Worm (Caenorhabditis elegans) whole organism, L4 larva: ENCODE measurements around the gene gst-33.
"Not testable (repeated sequence)": the region's sequence is repeated elsewhere in the genome, so short reads cannot be mapped to it uniquely, and the experiment has no call there.

Source experiments
- D1046.2 ChIP-seq: fragments of 200-800 bp; sonication (Bioruptor generic); IDR thresholded peaks from 2 replicates; pipeline ENCODE4 v1.3.6; 2022; ENCODE audit warnings: missing genetic modification characterization, missing compliant biosample characterization
- F26F4.8 ChIP-seq: fragments of 200-800 bp; sonication (Bioruptor generic); conservative IDR thresholded peaks from 2 replicates; pipeline ENCODE4 v1.3.6; 2022; ENCODE audit warnings: missing genetic modification characterization, missing compliant biosample characterization
- F44E2.7 ChIP-seq: fragments of 200-800 bp; sonication (Bioruptor generic); IDR thresholded peaks from 2 replicates; pipeline ENCODE4 v2.1.2; 2022; ENCODE audit warnings: missing genetic modification characterization, missing compliant biosample characterization
- T20F7.1 ChIP-seq: fragments of 200-800 bp; sonication (Bioruptor generic); optimal IDR thresholded peaks from 2 replicates; lab custom pipeline; 2018; ENCODE audit warnings: mild to moderate bottlenecking, missing genetic modification characterization, missing compliant biosample characterization
- Y5F2A.4 ChIP-seq: fragments of 200-800 bp; sonication (Bioruptor generic); optimal IDR thresholded peaks from 2 replicates; lab custom pipeline; 2018; ENCODE audit warnings: mild to moderate bottlenecking, missing genetic modification characterization, missing compliant biosample characterization
- aha-1 ChIP-seq: fragments of 150-350 bp; peaks from one replicate; lab custom pipeline; 2014; ENCODE audit warnings: missing biosample characterization, missing genetic modification characterization
- aly-2 ChIP-seq: sonication (generic microtip); optimal IDR thresholded peaks from 2 replicates; lab custom pipeline; 2018; ENCODE audit warnings: missing biosample characterization, missing genetic modification characterization
- ama-1 ChIP-seq: fragments of 150-350 bp; optimal IDR thresholded peaks from 2 replicates; lab custom pipeline; 2014; ENCODE audit warnings: inconsistent platforms, mixed read lengths
- ceh-28 ChIP-seq: fragments of 150-350 bp; optimal IDR thresholded peaks from 2 replicates; lab custom pipeline; 2014; ENCODE audit warnings: missing biosample characterization, missing genetic modification reagents, missing genetic modification characterization
- ceh-62 ChIP-seq: sonication (generic microtip); optimal IDR thresholded peaks from 2 replicates; lab custom pipeline; 2017; ENCODE audit warnings: missing biosample characterization, missing genetic modification characterization
- cey-2 ChIP-seq: sonication (generic microtip); optimal IDR thresholded peaks from 3 replicates; lab custom pipeline; 2017; ENCODE audit warnings: missing genetic modification characterization, mild to moderate bottlenecking, missing compliant biosample characterization, antibody characterized with exemption, borderline replicate concordance; ENCODE audit not compliant: insufficient read depth
- daf-16 ChIP-seq, 3 experiments: sonication (generic microtip); optimal IDR thresholded peaks; 2 replicates each; lab custom pipeline; 2016 to 2017; ENCODE audit warnings: missing genetic modification characterization in 3 of 3, missing genetic modification reagents in 3 of 3, mild to moderate bottlenecking in 2 of 3, missing compliant biosample characterization in 2 of 3, missing biosample characterization in 1 of 3, moderate library complexity in 1 of 3
- daf-19 ChIP-seq: fragments of 200-800 bp; sonication (Bioruptor generic); conservative IDR thresholded peaks from 2 replicates; pipeline ENCODE4 v1.3.6; 2022; ENCODE audit warnings: missing genetic modification characterization, missing compliant biosample characterization
- duxl-1 ChIP-seq: sonication (generic microtip); optimal IDR thresholded peaks from 2 replicates; lab custom pipeline; 2016; ENCODE audit warnings: mild to moderate bottlenecking, missing genetic modification characterization, moderate library complexity, missing compliant biosample characterization; ENCODE audit not compliant: poor library complexity
- dve-1 ChIP-seq: sonication (generic microtip); optimal IDR thresholded peaks from 2 replicates; lab custom pipeline; 2017; ENCODE audit warnings: antibody characterized with exemption, mild to moderate bottlenecking, missing genetic modification characterization, missing compliant biosample characterization; ENCODE audit not compliant: insufficient read depth
- egl-27 ChIP-seq: sonication (generic microtip); optimal IDR thresholded peaks from 3 replicates; lab custom pipeline; 2017; ENCODE audit warnings: missing biosample characterization, missing genetic modification reagents, missing genetic modification characterization
- jun-1 ChIP-seq: fragments of 150-350 bp; optimal IDR thresholded peaks from 2 replicates; lab custom pipeline; 2014; ENCODE audit warnings: missing biosample characterization, missing genetic modification reagents, missing genetic modification characterization
- lim-7 ChIP-seq: fragments of 200-800 bp; sonication (Bioruptor generic); IDR thresholded peaks from 2 replicates; pipeline ENCODE4 v1.3.6; 2022; ENCODE audit warnings: missing genetic modification characterization, missing compliant biosample characterization
- lin-13 ChIP-seq: fragments of 150-350 bp; optimal IDR thresholded peaks from 2 replicates; lab custom pipeline; 2014; ENCODE audit warnings: missing biosample characterization, missing genetic modification reagents, missing genetic modification characterization
- mxl-3 ChIP-seq: fragments of 200-800 bp; sonication (Bioruptor generic); optimal IDR thresholded peaks from 2 replicates; lab custom pipeline; 2018; ENCODE audit warnings: mild to moderate bottlenecking, missing genetic modification characterization, missing compliant biosample characterization
- nhr-102 ChIP-seq: sonication (generic microtip); optimal IDR thresholded peaks from 2 replicates; lab custom pipeline; 2016; ENCODE audit warnings: mild to moderate bottlenecking, missing genetic modification characterization, moderate library complexity, missing compliant biosample characterization
- nhr-111 ChIP-seq: fragments of 200-800 bp; sonication (Bioruptor generic); optimal IDR thresholded peaks from 2 replicates; lab custom pipeline; 2018; ENCODE audit warnings: mild to moderate bottlenecking, missing genetic modification characterization, missing compliant biosample characterization
- nhr-237 ChIP-seq: sonication (generic microtip); optimal IDR thresholded peaks from 2 replicates; lab custom pipeline; 2017; ENCODE audit warnings: missing biosample characterization, missing genetic modification characterization
- nhr-28 ChIP-seq: fragments of 150-350 bp; optimal IDR thresholded peaks from 2 replicates; lab custom pipeline; 2014; ENCODE audit warnings: missing biosample characterization, missing genetic modification characterization
- nhr-77 ChIP-seq: fragments of 150-350 bp; optimal IDR thresholded peaks from 2 replicates; lab custom pipeline; 2014; ENCODE audit warnings: missing biosample characterization, missing genetic modification characterization
- pqm-1 ChIP-seq: sonication (generic microtip); optimal IDR thresholded peaks from 2 replicates; lab custom pipeline; 2017; ENCODE audit warnings: missing biosample characterization, missing genetic modification characterization
- snpc-1.2 ChIP-seq: fragments of 200-800 bp; sonication (Bioruptor generic); IDR thresholded peaks from 2 replicates; pipeline ENCODE4 v1.3.6; 2022; ENCODE audit warnings: missing genetic modification reagents, missing genetic modification characterization, missing compliant biosample characterization
- snpc-4 ChIP-seq: fragments of 150-350 bp; optimal IDR thresholded peaks from 2 replicates; lab custom pipeline; 2014; ENCODE audit warnings: missing biosample characterization, missing genetic modification characterization
- unc-39 ChIP-seq: sonication (generic microtip); optimal IDR thresholded peaks from 2 replicates; lab custom pipeline; 2017; ENCODE audit warnings: missing biosample characterization, missing genetic modification characterization
- unc-62 ChIP-seq, 3 experiments: fragments of 150-350 bp in 1 of 3; sonication (generic microtip); optimal IDR thresholded peaks in 2 of 3; peaks in 1 of 3; 1 replicate in 1 of 3; 2 replicates in 2 of 3; lab custom pipeline; 2014 to 2017; ENCODE audit warnings: missing biosample characterization in 3 of 3, missing genetic modification characterization in 3 of 3, missing genetic modification reagents in 3 of 3, missing genotype in 1 of 3

Gene gst-33

ce11 chrV:3468436-3468835 lies at the start of gene gst-33:
Gene gst-33, minus strand, starts transcription at chrV:3468562.
- no peak for TF ChIP-seq daf-16 (GFP tag; optimal IDR thresholded peaks at IDR 0.05; lab: Kevin White, UChicago)
- peak; percentile 87 for TF ChIP-seq daf-16 (tag; optimal IDR thresholded peaks at IDR 0.05; lab: Kevin White, UChicago)
- peak; percentile 98 for TF ChIP-seq nhr-28 (tag; lab: Kevin White, UChicago)
- no peak for TF ChIP-seq snpc-4 (tag; lab: Kevin White, UChicago)
- peak; percentile 50 for TF ChIP-seq nhr-77 (tag; lab: Kevin White, UChicago)
- peak; percentile 97 for TF ChIP-seq nhr-102
- TF ChIP-seq pqm-1 (tag; lab: Kevin White, UChicago) = peak; percentile 50

ce11 chrV:3517889-3518288 lies 49.5 kb upstream of the gst-33 start, which contains the start of gene str-227:
Gene str-227, plus strand, starts transcription at chrV:3518189.
- TF ChIP-seq daf-19 (GFP tag; lab: Robert Waterston, UW) (no peak), unc-62 (GFP tag; optimal IDR thresholded peaks at IDR 0.05 in 1 of 2; lab: Kevin White, UChicago) (peak in 1 of 2 experiments; percentile 2), unc-62 (tag; optimal IDR thresholded peaks at IDR 0.05; lab: Kevin White, UChicago) (no peak)

- TF ChIP-seq aly-2 (tag; lab: Kevin White, UChicago) = no peak
- no peak for TF ChIP-seq snpc-1.2 (GFP tag; lab: Robert Waterston, UW)
- TF ChIP-seq lin-13 (GFP tag; lab: Kevin White, UChicago) = no peak
- no peak for TF ChIP-seq F44E2.7 (GFP tag; lab: Robert Waterston, UW)
- no peak for TF ChIP-seq dve-1 (tag; lab: Kevin White, UChicago)
- TF ChIP-seq F26F4.8 (GFP tag; lab: Robert Waterston, UW) = no peak
- TF ChIP-seq lim-7 (GFP tag; lab: Robert Waterston, UW) = no peak
- no peak for TF ChIP-seq mxl-3 (GFP tag; lab: Kevin White, UChicago)
- TF ChIP-seq egl-27 (tag; lab: Kevin White, UChicago) = no peak
- TF ChIP-seq Y5F2A.4 (GFP tag; lab: Kevin White, UChicago) = no peak
- TF ChIP-seq ceh-28 (tag; lab: Kevin White, UChicago) = no peak
- no peak for TF ChIP-seq jun-1 (tag; lab: Kevin White, UChicago)
- no peak for TF ChIP-seq snpc-4 (tag; lab: Kevin White, UChicago)
- no peak for TF ChIP-seq nhr-237 (tag; lab: Kevin White, UChicago)
- no peak for TF ChIP-seq duxl-1
- no peak for TF ChIP-seq nhr-111 (GFP tag; lab: Kevin White, UChicago)
- no peak for TF ChIP-seq ceh-62 (tag; lab: Kevin White, UChicago)
- TF ChIP-seq, all 104 proteins: peak for 0
Measured at ce11 chrV:3512381-3512780, 44.0 kb upstream of the gst-33 start, which contains the start of gene str-226. Gene str-226, plus strand, starts transcription at chrV:3512681.

ce11 chrV:3509878-3510277 lies 41.5 kb upstream of the gst-33 start, which contains the start of gene str-228:
Gene str-228, plus strand, starts transcription at chrV:3510178.
- TF ChIP-seq cey-2 (tag; lab: Kevin White, UChicago) = no peak
- peak; percentile 42 for TF ChIP-seq aha-1

- TF ChIP-seq unc-62 (GFP tag; optimal IDR thresholded peaks at IDR 0.05 in 1 of 2; lab: Kevin White, UChicago) (peak in 1 of 2 experiments; percentile 93), unc-62 (tag; optimal IDR thresholded peaks at IDR 0.05; lab: Kevin White, UChicago) (no peak), D1046.2 (GFP tag; lab: Robert Waterston, UW) (no peak), T20F7.1 (GFP tag; lab: Kevin White, UChicago) (no peak)
Measured at ce11 chrV:3507691-3508090, 39.3 kb upstream of the gst-33 start, which contains the start of gene str-225. Gene str-225, plus strand, starts transcription at chrV:3507822.

ce11 chrV:3506252-3506651 lies 37.9 kb upstream of the gst-33 start, which contains the start of gene ugt-64:
Gene ugt-64, minus strand, starts transcription at chrV:3506352.
- not testable (repeated sequence) for TF ChIP-seq ceh-62 (tag; lab: Kevin White, UChicago); unc-39; ama-1 (lab: Kevin White, UChicago)
